Fruit fly (Drosophila melanogaster) Kc167 (cell line): ENCODE results near the gene Inx3.

Source experiments
- Sin3A ChIP-seq: fragments of >200 bp; optimal IDR thresholded peaks from 2 replicates; lab custom pipeline; 2018; ENCODE audit warnings: missing external identifiers
- insv ChIP-seq: fragments of >200 bp; optimal IDR thresholded peaks from 3 replicates; lab custom pipeline; 2018; ENCODE audit warnings: missing external identifiers
- psq ChIP-seq: fragments of >200 bp; optimal IDR thresholded peaks from 2 replicates; lab custom pipeline; 2017; ENCODE audit warnings: missing external identifiers

DNA sequence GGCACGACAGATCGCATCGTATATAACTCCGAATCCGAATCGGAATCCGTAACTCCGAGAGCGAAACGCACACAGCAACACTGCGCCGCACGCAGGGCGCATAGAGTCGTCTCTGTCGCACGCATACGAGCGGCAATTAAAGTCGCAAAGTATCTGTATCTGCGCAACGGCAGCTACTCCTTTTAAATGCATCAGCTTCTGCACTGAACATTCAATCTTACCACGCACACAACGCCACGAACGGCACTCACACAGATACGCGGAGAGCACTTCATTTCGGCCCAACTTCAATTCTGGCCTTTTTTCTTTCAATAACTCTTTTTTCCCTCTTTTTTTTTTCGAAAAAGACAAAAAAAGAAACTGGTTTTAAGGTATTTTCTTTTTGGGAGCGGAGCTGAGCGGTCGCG, 1.1 kb downstream of the Inx3 start:
- TF ChIP-seq insv (lab: Kevin White, UChicago) (no peak), psq (lab: Kevin White, UChicago) (no peak), Sin3A (lab: Kevin White, UChicago) (no peak)
